Worm (Caenorhabditis elegans) whole organism, early embryonic: ENCODE measurements around the gene slc-17.3.

Experiments used
- B0310.2 ChIP-seq: sonication (generic microtip); optimal IDR thresholded peaks from 2 replicates; lab custom pipeline; 2016; ENCODE audit warnings: mild to moderate bottlenecking, missing genetic modification characterization, missing compliant biosample characterization
- ama-1 ChIP-seq: fragments of 150-350 bp; optimal IDR thresholded peaks from 2 replicates; lab custom pipeline; 2014
- hmbx-1 ChIP-seq: sonication (generic microtip); optimal IDR thresholded peaks from 2 replicates; lab custom pipeline; 2016; ENCODE audit warnings: mild to moderate bottlenecking, missing genetic modification characterization, missing compliant biosample characterization
- sea-1 ChIP-seq: fragments of 200-800 bp; sonication (Bioruptor generic); conservative IDR thresholded peaks from 2 replicates; pipeline ENCODE4 v1.3.6; 2022; ENCODE audit warnings: missing genetic modification characterization, missing compliant biosample characterization
- tbx-11 ChIP-seq: fragments of 200-800 bp; sonication (Bioruptor generic); IDR thresholded peaks from 2 replicates; pipeline ENCODE4 v1.3.6; 2022; ENCODE audit warnings: missing genetic modification characterization, missing compliant biosample characterization
- tbx-37 ChIP-seq: fragments of 200-800 bp; sonication (Bioruptor generic); conservative IDR thresholded peaks from 2 replicates; pipeline ENCODE4 v1.3.6; 2022; ENCODE audit warnings: missing genetic modification reagents, missing genetic modification characterization, missing compliant biosample characterization

- no peak for TF ChIP-seq ama-1 (lab: Kevin White, UChicago)
- TF ChIP-seq tbx-37, result no peak
- TF ChIP-seq B0310.2, result no peak
- TF ChIP-seq hmbx-1 (tag; lab: Kevin White, UChicago), result no peak
- TF ChIP-seq sea-1, result no peak
- TF ChIP-seq tbx-11 (GFP tag; lab: Robert Waterston, UW), result no peak
Measured at ce11 chrIII:7838907-7839642, 26.0 kb downstream of the slc-17.3 start, which contains the start of gene ceh-23.
